Worm (Caenorhabditis elegans) whole organism, L4 larva: ENCODE results near the gene ddx-17.

ENCODE experiments used
- gei-8 ChIP-seq: fragments of 200-800 bp; sonication (Bioruptor generic); optimal IDR thresholded peaks from 2 replicates; lab custom pipeline; 2018; ENCODE audit warnings: mild to moderate bottlenecking, missing genetic modification characterization, missing compliant biosample characterization
- lin-1 ChIP-seq: fragments of 200-800 bp; sonication (Bioruptor generic); IDR thresholded peaks from 2 replicates; pipeline ENCODE4 v1.3.6; 2022; ENCODE audit warnings: missing genetic modification reagents, missing genetic modification characterization, missing compliant biosample characterization
- zag-1 ChIP-seq: fragments of 150-350 bp; optimal IDR thresholded peaks from 2 replicates; lab custom pipeline; 2014; ENCODE audit warnings: missing biosample characterization, missing genetic modification characterization

- TF ChIP-seq gei-8 (GFP tag; lab: Kevin White, UChicago) (no peak), lin-1 (GFP tag; lab: Robert Waterston, UW) (no peak), zag-1 (no peak)
Observed at ce11 chrV:14005812-14006211, 6.0 kb downstream of the ddx-17 start, which contains the start of gene ric-7.
